Fruit fly (Drosophila melanogaster) whole organism, embryonic: ENCODE measurements around the gene CG42824.

Source experiments
- Awh ChIP-seq: fragments of 200-800 bp; sonication (Bioruptor generic); IDR thresholded peaks from 2 replicates; pipeline ENCODE4, ENCODE4 v1.3.6; 2022; ENCODE audit warnings: missing biosample characterization, missing genetic modification characterization
- CG12155 ChIP-seq: fragments of 200-800 bp; sonication (Bioruptor generic); optimal IDR thresholded peaks from 3 replicates; lab custom pipeline; 2016; ENCODE audit warnings: missing biosample characterization, missing genetic modification characterization
- CG12219 ChIP-seq: fragments of 200-800 bp; sonication (Bioruptor generic); optimal IDR thresholded peaks from 3 replicates; lab custom pipeline; 2018; ENCODE audit warnings: missing biosample characterization, mild to moderate bottlenecking, missing genetic modification characterization
- CG12391 ChIP-seq: fragments of 200-800 bp; sonication (Bioruptor generic); optimal IDR thresholded peaks from 3 replicates; lab custom pipeline; 2018; ENCODE audit warnings: missing biosample characterization, mild to moderate bottlenecking, missing genetic modification characterization, moderate library complexity
- CG13424 ChIP-seq: fragments of 200-800 bp; sonication (Bioruptor generic); optimal IDR thresholded peaks from 2 replicates; lab custom pipeline; 2019; ENCODE audit warnings: missing biosample characterization, mild to moderate bottlenecking, missing genetic modification characterization, moderate library complexity
- CG14667 ChIP-seq: fragments of 200-800 bp; sonication (Bioruptor generic); IDR thresholded peaks from 2 replicates; pipeline ENCODE4 v1.3.6; 2022; ENCODE audit warnings: missing biosample characterization, missing genetic modification characterization
- CG14860 ChIP-seq: fragments of 200-800 bp; sonication (Bioruptor generic); IDR thresholded peaks from 3 replicates; pipeline ENCODE4 v1.3.6; 2022; ENCODE audit warnings: missing biosample characterization, missing genetic modification characterization; ENCODE audit not compliant: partially characterized antibody
- CG16863 ChIP-seq: fragments of 200-800 bp; sonication (Bioruptor generic); optimal IDR thresholded peaks from 3 replicates; lab custom pipeline; 2016; ENCODE audit warnings: missing biosample characterization, missing genetic modification characterization
- CG18764 ChIP-seq: fragments of 200-800 bp; sonication (Bioruptor generic); optimal IDR thresholded peaks from 3 replicates; lab custom pipeline; 2016; ENCODE audit warnings: missing biosample characterization, missing genetic modification characterization
- CG2712 ChIP-seq: fragments of 200-800 bp; optimal IDR thresholded peaks from 3 replicates; lab custom pipeline; 2019; ENCODE audit warnings: missing biosample characterization, mild to moderate bottlenecking, missing genetic modification characterization, moderate library complexity
- CG31441 ChIP-seq: fragments of 200-800 bp; sonication (Bioruptor generic); IDR thresholded peaks from 2 replicates; pipeline ENCODE4 v1.3.6; 2022; ENCODE audit warnings: missing biosample characterization, missing genetic modification characterization
- CG32772 ChIP-seq: fragments of 200-800 bp; sonication (Bioruptor generic); IDR thresholded peaks from 2 replicates; pipeline ENCODE4 v1.3.6; 2022; ENCODE audit warnings: missing biosample characterization, missing genetic modification characterization
- CG3726 ChIP-seq: fragments of 200-800 bp; sonication (Bioruptor generic); IDR thresholded peaks from 3 replicates; pipeline ENCODE4, ENCODE4 v1.3.6; 2022; ENCODE audit warnings: missing biosample characterization, missing genetic modification characterization
- CG43689 ChIP-seq: fragments of 200-800 bp; sonication (Bioruptor generic); IDR thresholded peaks from 2 replicates; pipeline ENCODE4 v1.3.6; 2022; ENCODE audit warnings: missing biosample characterization, missing genetic modification characterization
- CG6683 ChIP-seq: fragments of 200-800 bp; sonication (Bioruptor generic); optimal IDR thresholded peaks from 2 replicates; lab custom pipeline; 2017; ENCODE audit warnings: missing biosample characterization, mild to moderate bottlenecking, missing genetic modification characterization, missing genetic modification reagents
- CG7745 ChIP-seq: fragments of 200-800 bp; sonication (Bioruptor generic); optimal IDR thresholded peaks from 2 replicates; lab custom pipeline; 2018; ENCODE audit warnings: missing biosample characterization, mild to moderate bottlenecking, missing genetic modification characterization, moderate library complexity
- CG7786 ChIP-seq: fragments of 200-800 bp; sonication (Bioruptor generic); optimal IDR thresholded peaks from 2 replicates; lab custom pipeline; 2016; ENCODE audit warnings: missing biosample characterization, missing genetic modification characterization
- CoRest ChIP-seq: fragments of 200-800 bp; sonication (Bioruptor generic); optimal IDR thresholded peaks from 3 replicates; lab custom pipeline; 2018; ENCODE audit warnings: missing biosample characterization, mild to moderate bottlenecking, missing genetic modification characterization, moderate library complexity
- Gsc ChIP-seq: fragments of 200-800 bp; sonication (Bioruptor generic); IDR thresholded peaks from 2 replicates; pipeline ENCODE4 v1.3.6; 2022; ENCODE audit warnings: missing biosample characterization, missing genetic modification characterization
- HLH4C ChIP-seq: fragments of 200-800 bp; sonication (Bioruptor generic); IDR thresholded peaks from 3 replicates; pipeline ENCODE4 v1.3.6; 2022; ENCODE audit warnings: missing biosample characterization, missing genetic modification characterization; ENCODE audit not compliant: partially characterized antibody
- Hmx ChIP-seq: fragments of 200-800 bp; sonication (Bioruptor generic); optimal IDR thresholded peaks from 2 replicates; lab custom pipeline; 2016; ENCODE audit warnings: missing biosample characterization, missing genetic modification characterization
- NFAT ChIP-seq: fragments of 200-800 bp; sonication (Bioruptor generic); IDR thresholded peaks from 2 replicates; pipeline ENCODE4 v1.3.6; 2022; ENCODE audit warnings: missing biosample characterization, missing genetic modification characterization
- Optix ChIP-seq: fragments of 200-800 bp; sonication (Bioruptor generic); IDR thresholded peaks from 3 replicates; pipeline ENCODE4 v1.3.6; 2022; ENCODE audit warnings: missing biosample characterization, missing genetic modification characterization
- Trl ChIP-seq, 3 experiments: fragments of >200 bp in 2 of 3; fragments of 200-800 bp in 1 of 3; sonication (Bioruptor generic) in 1 of 3; optimal IDR thresholded peaks; 2 replicates in 1 of 3; 3 replicates in 2 of 3; lab custom pipeline; 2016 to 2017; ENCODE audit warnings: missing biosample characterization in 1 of 3, missing genetic modification characterization in 1 of 3
- btn ChIP-seq: fragments of 200-800 bp; sonication (Bioruptor generic); optimal IDR thresholded peaks from 2 replicates; lab custom pipeline; 2016; ENCODE audit warnings: missing biosample characterization, missing genetic modification characterization
- caup ChIP-seq: fragments of 200-800 bp; sonication (Bioruptor generic); optimal IDR thresholded peaks from 3 replicates; lab custom pipeline; 2017; ENCODE audit warnings: missing biosample characterization, mild to moderate bottlenecking, missing genetic modification characterization, moderate library complexity; ENCODE audit not compliant: severe bottlenecking
- cg ChIP-seq: fragments of 200-800 bp; sonication (Bioruptor generic); optimal IDR thresholded peaks from 3 replicates; lab custom pipeline; 2019; ENCODE audit warnings: missing biosample characterization, mild to moderate bottlenecking, missing genetic modification characterization, moderate library complexity
- croc ChIP-seq: fragments of 200-800 bp; sonication (Bioruptor generic); conservative IDR thresholded peaks from 3 replicates; pipeline ENCODE4 v1.3.6; 2022; ENCODE audit warnings: missing biosample characterization, missing genetic modification characterization
- crp ChIP-seq, 2 experiments: fragments of 200-800 bp; sonication (Bioruptor generic); optimal IDR thresholded peaks; 2 replicates in 1 of 2; 3 replicates in 1 of 2; lab custom pipeline; 2017; ENCODE audit warnings: missing biosample characterization in 2 of 2, missing genetic modification characterization in 2 of 2, mild to moderate bottlenecking in 1 of 2, moderate library complexity in 1 of 2
- cwo ChIP-seq: fragments of 200-800 bp; sonication (Bioruptor generic); optimal IDR thresholded peaks from 3 replicates; lab custom pipeline; 2017; ENCODE audit warnings: missing biosample characterization, missing genetic modification characterization, mild to moderate bottlenecking, moderate library complexity, missing genetic modification reagents
- dimm ChIP-seq: fragments of 200-800 bp; sonication (Bioruptor generic); IDR thresholded peaks from 2 replicates; pipeline ENCODE4 v1.3.6; 2022; ENCODE audit warnings: missing biosample characterization, missing genetic modification characterization
- eyg ChIP-seq: fragments of 200-800 bp; sonication (Bioruptor generic); optimal IDR thresholded peaks from 3 replicates; lab custom pipeline; 2016; ENCODE audit warnings: missing biosample characterization, missing genetic modification characterization
- gce ChIP-seq: fragments of 200-800 bp; sonication (Bioruptor generic); IDR thresholded peaks from 3 replicates; pipeline ENCODE4 v1.3.6; 2022; ENCODE audit warnings: missing biosample characterization, missing genetic modification characterization
- ham ChIP-seq: fragments of 200-800 bp; sonication (Bioruptor generic); IDR thresholded peaks from 2 replicates; pipeline ENCODE4 v1.3.6; 2022; ENCODE audit warnings: missing biosample characterization, missing genetic modification characterization
- kni ChIP-seq: fragments of 200-800 bp; sonication (Bioruptor generic); optimal IDR thresholded peaks from 3 replicates; lab custom pipeline; 2017; ENCODE audit warnings: mild to moderate bottlenecking, missing biosample characterization, missing genetic modification reagents, missing genetic modification characterization
- lab ChIP-seq: fragments of 200-800 bp; sonication (Bioruptor generic); optimal IDR thresholded peaks from 3 replicates; lab custom pipeline; 2017; ENCODE audit warnings: missing biosample characterization, missing genetic modification characterization, mild to moderate bottlenecking, moderate library complexity, missing genetic modification reagents
- nmo ChIP-seq: fragments of 200-800 bp; sonication (Bioruptor generic); optimal IDR thresholded peaks from 2 replicates; lab custom pipeline; 2018; ENCODE audit warnings: missing biosample characterization, mild to moderate bottlenecking, missing genetic modification characterization, moderate library complexity
- org-1 ChIP-seq: fragments of 200-800 bp; sonication (Bioruptor generic); optimal IDR thresholded peaks from 2 replicates; lab custom pipeline; 2017; ENCODE audit warnings: missing biosample characterization, missing genetic modification characterization
- pita ChIP-seq: fragments of 200-800 bp; sonication (Bioruptor generic); optimal IDR thresholded peaks from 2 replicates; lab custom pipeline; 2017; ENCODE audit warnings: missing biosample characterization, mild to moderate bottlenecking, missing genetic modification characterization
- ro ChIP-seq: fragments of 200-800 bp; sonication (Bioruptor generic); IDR thresholded peaks from 2 replicates; pipeline ENCODE4 v1.3.6; 2022; ENCODE audit warnings: missing biosample characterization, missing genetic modification characterization
- sd ChIP-seq: fragments of 200-800 bp; sonication (Bioruptor generic); optimal IDR thresholded peaks from 3 replicates; lab custom pipeline; 2018; ENCODE audit warnings: missing biosample characterization, mild to moderate bottlenecking, missing genetic modification characterization, moderate library complexity
- slou ChIP-seq: fragments of 200-800 bp; sonication (Bioruptor generic); optimal IDR thresholded peaks from 3 replicates; lab custom pipeline; 2016; ENCODE audit warnings: missing biosample characterization, missing genetic modification characterization
- ssp ChIP-seq: fragments of 200-800 bp; sonication (Bioruptor generic); IDR thresholded peaks from 2 replicates; pipeline ENCODE4 v1.3.6; 2022; ENCODE audit warnings: missing biosample characterization, missing genetic modification characterization
- tap ChIP-seq: fragments of 200-800 bp; optimal IDR thresholded peaks from 3 replicates; lab custom pipeline; 2019; ENCODE audit warnings: missing biosample characterization, mild to moderate bottlenecking, missing genetic modification characterization, moderate library complexity
- toy ChIP-seq: fragments of 200-800 bp; sonication (Bioruptor generic); IDR thresholded peaks from 2 replicates; pipeline ENCODE4 v1.3.6; 2022; ENCODE audit warnings: missing biosample characterization, missing genetic modification characterization
- tx ChIP-seq: fragments of 200-800 bp; sonication (Bioruptor generic); optimal IDR thresholded peaks from 2 replicates; lab custom pipeline; 2016; ENCODE audit warnings: missing biosample characterization, missing genetic modification characterization
- wek ChIP-seq: fragments of 200-800 bp; sonication (Bioruptor generic); optimal IDR thresholded peaks from 3 replicates; lab custom pipeline; 2018; ENCODE audit warnings: missing biosample characterization, mild to moderate bottlenecking, missing genetic modification characterization, moderate library complexity
- wor ChIP-seq: fragments of 200-800 bp; sonication (Bioruptor generic); IDR thresholded peaks from 2 replicates; pipeline ENCODE4 v1.3.6; 2022; ENCODE audit warnings: missing biosample characterization, missing genetic modification characterization
- z ChIP-seq: fragments of 200-800 bp; sonication (Bioruptor generic); IDR thresholded peaks from 3 replicates; pipeline ENCODE4 v1.3.6; 2022; ENCODE audit warnings: missing biosample characterization, missing genetic modification characterization

CG42824 gene

dm6 chr3R:17391313-17391845 lies 14.9 kb downstream of the CG42824 start, which contains the start of the genes Brf and sds22 (continued):
- TF ChIP-seq kni (GFP tag; lab: Kevin White, UChicago): peak; percentile 74
- peak; percentile 96 for TF ChIP-seq CG12155 (GFP tag; lab: Kevin White, UChicago)
- peak; percentile 98 for TF ChIP-seq CoRest (tag; lab: Kevin White, UChicago)
- TF ChIP-seq slou: peak; percentile 96
- TF ChIP-seq gce (GFP tag; lab: Robert Waterston, UW): peak; percentile 63; the same call in 1 of the 3 replicates
- TF ChIP-seq crp (GFP tag; optimal IDR thresholded peaks at IDR 0.05; lab: Kevin White, UChicago): peak; percentile 83 to 93
- TF ChIP-seq ham (GFP tag; lab: Robert Waterston, UW): peak; percentile 80
- peak; percentile 73 for TF ChIP-seq HLH4C (GFP tag; lab: Robert Waterston, UW)
- peak; percentile 84; the same call in 1 of the 2 replicates for TF ChIP-seq ro (GFP tag; lab: Robert Waterston, UW)
- TF ChIP-seq ssp (GFP tag; lab: Robert Waterston, UW): peak; percentile 89
- peak; percentile 93 for TF ChIP-seq CG32772 (GFP tag; lab: Robert Waterston, UW)
- TF ChIP-seq croc (GFP tag; lab: Robert Waterston, UW): peak; percentile 93
- peak; percentile 84; the same call in 1 of the 2 replicates for TF ChIP-seq toy (GFP tag; lab: Robert Waterston, UW)
- TF ChIP-seq lab: peak; percentile 96
- peak; percentile 94 for TF ChIP-seq tx (GFP tag; lab: Kevin White, UChicago)
- TF ChIP-seq CG16863: peak; percentile 94
- peak; percentile 84 for TF ChIP-seq btn (GFP tag; lab: Kevin White, UChicago)
- TF ChIP-seq Optix: peak; percentile 58; the same call in 2 of the 3 replicates
- no peak for TF ChIP-seq CG7745 (tag; lab: Kevin White, UChicago)
- peak; percentile 95 for TF ChIP-seq CG7786 (GFP tag; lab: Kevin White, UChicago)
- TF ChIP-seq Gsc: peak; percentile 76
- peak; percentile 86 for TF ChIP-seq CG12219
- TF ChIP-seq dimm (GFP tag; lab: Robert Waterston, UW): peak; percentile 77
- TF ChIP-seq CG3726 (GFP tag; lab: Robert Waterston, UW): peak; percentile 75; the same call in 2 of the 3 replicates
- TF ChIP-seq wor (GFP tag; lab: Robert Waterston, UW): peak; percentile 83; the same call in 1 of the 2 replicates
- TF ChIP-seq eyg: peak; percentile 80
- no peak for TF ChIP-seq Trl (optimal IDR thresholded peaks at IDR 0.05; lab: Kevin White, UChicago)
- TF ChIP-seq Trl (GFP tag; optimal IDR thresholded peaks at IDR 0.05; lab: Kevin White, UChicago): peak; percentile 96
- TF ChIP-seq CG13424: peak; percentile 97
- TF ChIP-seq tap (tag; lab: Kevin White, UChicago): peak; percentile 89
- TF ChIP-seq pita (GFP tag; lab: Kevin White, UChicago): no peak
- peak; percentile 89 for TF ChIP-seq NFAT (GFP tag; lab: Robert Waterston, UW)
- peak; percentile 94 for TF ChIP-seq caup (GFP tag; lab: Kevin White, UChicago)
- TF ChIP-seq CG14860 (GFP tag; lab: Robert Waterston, UW): peak; percentile 74; the same call in 2 of the 3 replicates
- peak; percentile 84 for TF ChIP-seq cwo (GFP tag; lab: Kevin White, UChicago)
- no peak for TF ChIP-seq cg (GFP tag; lab: Kevin White, UChicago)
- TF ChIP-seq CG31441 (GFP tag; lab: Robert Waterston, UW): peak; percentile 94
- peak; percentile 82 for TF ChIP-seq CG6683 (GFP tag; lab: Kevin White, UChicago)
- TF ChIP-seq CG43689: peak; percentile 78
- TF ChIP-seq Awh (GFP tag; lab: Robert Waterston, UW): peak; percentile 79; the same call in 1 of the 2 replicates
- TF ChIP-seq CG18764: peak; percentile 95
- peak; percentile 98 for TF ChIP-seq CG12391 (tag; lab: Kevin White, UChicago)
- peak; percentile 62 for TF ChIP-seq wek (GFP tag; lab: Kevin White, UChicago)
- peak; percentile 96 for TF ChIP-seq CG2712 (tag; lab: Kevin White, UChicago)
- peak; percentile 98 for TF ChIP-seq nmo (GFP tag; lab: Kevin White, UChicago)
- TF ChIP-seq z (GFP tag; lab: Robert Waterston, UW): peak; percentile 41; the same call in 1 of the 3 replicates
- peak; percentile 94 for TF ChIP-seq CG14667 (GFP tag; lab: Robert Waterston, UW)
- TF ChIP-seq Hmx (GFP tag; lab: Kevin White, UChicago): peak; percentile 90
- peak; percentile 88 for TF ChIP-seq sd
- peak; percentile 87 for TF ChIP-seq org-1 (GFP tag; lab: Kevin White, UChicago)
